3 fruit fly cellular contexts compared by ENCODE assay signal in the genomic region with DNA sequence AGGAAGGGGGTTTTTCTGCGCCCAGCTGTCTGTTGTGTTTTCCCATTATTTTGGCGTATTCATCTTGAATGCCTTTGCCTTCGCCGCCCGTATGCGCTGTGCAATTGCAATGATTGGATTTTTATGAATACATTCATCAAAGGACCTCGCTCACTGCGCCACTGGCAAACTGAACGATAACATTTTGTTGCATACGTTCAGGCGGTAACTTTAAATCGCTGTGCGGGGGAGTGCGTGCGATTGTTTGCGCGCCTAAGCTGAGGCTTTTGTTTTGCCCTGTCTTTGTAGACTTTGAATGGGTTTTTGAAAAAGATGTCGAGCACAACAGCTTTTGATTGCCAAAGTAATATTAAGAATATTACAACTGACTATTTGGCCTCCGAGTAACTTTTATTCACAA.
TF ChIP-seq lines count a peak whose summit lies in the region.

No protein-coding gene starts in this region.

- peak; percentile 13 to 14 for TF ChIP-seq CTCF in S2 (optimal IDR thresholded peaks at IDR 0.05; lab: Kevin White, UChicago)
- TF ChIP-seq CTCF in whole organism, embryonic (GFP tag; optimal IDR thresholded peaks at IDR 0.05; lab: Kevin White, UChicago) = peak; percentile 43

TF ChIP-seq in whole organism, embryonic, 481 proteins besides CTCF, POLR2A, EP300 and RAD21 (continues in another document):
- TF ChIP-seq CG18262 (tag; optimal IDR thresholded peaks at IDR 0.05; lab: Kevin White, UChicago) = no peak
- TF ChIP-seq crc (GFP tag; optimal IDR thresholded peaks at IDR 0.05; lab: Kevin White, UChicago) = no peak
- no peak for TF ChIP-seq Sox102F (GFP tag; optimal IDR thresholded peaks at IDR 0.05; lab: Kevin White, UChicago)
- TF ChIP-seq CG42726 (GFP tag; IDR thresholded peaks at IDR 0.05; lab: Robert Waterston, UW; ENCODE audit: partially characterized antibody) = no peak
- no peak for TF ChIP-seq wor (GFP tag; IDR thresholded peaks at IDR 0.05; lab: Robert Waterston, UW)
- no peak for TF ChIP-seq eyg (GFP tag; optimal IDR thresholded peaks at IDR 0.05; lab: Kevin White, UChicago)
- TF ChIP-seq CG7556 (GFP tag; optimal IDR thresholded peaks at IDR 0.05; lab: Kevin White, UChicago) = no peak
- TF ChIP-seq CG1024 (GFP tag; IDR thresholded peaks at IDR 0.05; lab: Robert Waterston, UW) = no peak
- no peak for TF ChIP-seq gsb-n (tag; optimal IDR thresholded peaks at IDR 0.05; lab: Kevin White, UChicago)
- TF ChIP-seq CG6683 (GFP tag; optimal IDR thresholded peaks at IDR 0.05; lab: Kevin White, UChicago) = no peak
- TF ChIP-seq Hmr (GFP tag; optimal IDR thresholded peaks at IDR 0.05; lab: Kevin White, UChicago) = no peak
- TF ChIP-seq Antp (GFP tag; optimal IDR thresholded peaks at IDR 0.05; lab: Kevin White, UChicago) = no peak
- no peak for TF ChIP-seq CG8765 (GFP tag; IDR thresholded peaks at IDR 0.05; lab: Robert Waterston, UW)
- TF ChIP-seq kni (GFP tag; optimal IDR thresholded peaks at IDR 0.05; lab: Kevin White, UChicago) = no peak
- peak; percentile 13 for TF ChIP-seq stwl (tag; optimal IDR thresholded peaks at IDR 0.05; lab: Kevin White, UChicago)
- no peak for TF ChIP-seq Neu2 (GFP tag; optimal IDR thresholded peaks at IDR 0.05; lab: Kevin White, UChicago; ENCODE audit: borderline replicate concordance)
- TF ChIP-seq ci (GFP tag; IDR thresholded peaks at IDR 0.05; lab: Robert Waterston, UW) = 0 out of 3 replicates have a peak, but pooled peaks have one; percentile 9
- no peak for TF ChIP-seq CG4730 (GFP tag; IDR thresholded peaks at IDR 0.05; lab: Robert Waterston, UW)
- TF ChIP-seq lab (GFP tag; optimal IDR thresholded peaks at IDR 0.05; lab: Kevin White, UChicago) = no peak
- no peak for TF ChIP-seq pho (GFP tag; optimal IDR thresholded peaks at IDR 0.05; lab: Kevin White, UChicago)
- no peak for TF ChIP-seq Hr78 (GFP tag; optimal IDR thresholded peaks at IDR 0.05; lab: Kevin White, UChicago)
- TF ChIP-seq NK7.1 (GFP tag; optimal IDR thresholded peaks at IDR 0.05; lab: Kevin White, UChicago) = no peak
- TF ChIP-seq Bgb (GFP tag; IDR thresholded peaks at IDR 0.05; lab: Robert Waterston, UW; ENCODE audit: partially characterized antibody) = no peak
- TF ChIP-seq ase (GFP tag; IDR thresholded peaks at IDR 0.05; lab: Robert Waterston, UW) = no peak
- no peak for TF ChIP-seq CG18764 (GFP tag; optimal IDR thresholded peaks at IDR 0.05; lab: Kevin White, UChicago)
- no peak for TF ChIP-seq Hmx (GFP tag; optimal IDR thresholded peaks at IDR 0.05; lab: Kevin White, UChicago)
- TF ChIP-seq klu (GFP tag; IDR thresholded peaks at IDR 0.05; lab: Robert Waterston, UW) = peak; percentile 33; the same call in 1 of the 2 replicates
- no peak for TF ChIP-seq schlank (tag; optimal IDR thresholded peaks at IDR 0.05; lab: Kevin White, UChicago)
- TF ChIP-seq Jarid2 (GFP tag; optimal IDR thresholded peaks at IDR 0.05; lab: Kevin White, UChicago) = no peak
- TF ChIP-seq CG15696 (tag; optimal IDR thresholded peaks at IDR 0.05; lab: Kevin White, UChicago) = no peak
- no peak for TF ChIP-seq CG15514 (GFP tag; optimal IDR thresholded peaks at IDR 0.05; lab: Kevin White, UChicago)
- TF ChIP-seq Aef1 (GFP tag; IDR thresholded peaks at IDR 0.05; lab: Robert Waterston, UW) = no peak
- no peak for TF ChIP-seq Trl (optimal IDR thresholded peaks at IDR 0.05; lab: Kevin White, UChicago)
- no peak for TF ChIP-seq Trl (GFP tag; optimal IDR thresholded peaks at IDR 0.05; lab: Kevin White, UChicago)
- no peak for TF ChIP-seq zf30C (GFP tag; optimal IDR thresholded peaks at IDR 0.05; lab: Kevin White, UChicago)
- no peak for TF ChIP-seq CG3281 (GFP tag; optimal IDR thresholded peaks at IDR 0.05; lab: Kevin White, UChicago)
- TF ChIP-seq tna (GFP tag; IDR thresholded peaks at IDR 0.05; lab: Robert Waterston, UW; ENCODE audit: partially characterized antibody) = no peak
- no peak for TF ChIP-seq twi (tag; optimal IDR thresholded peaks at IDR 0.05; lab: Kevin White, UChicago)
- no peak for TF ChIP-seq CG2202 (tag; optimal IDR thresholded peaks at IDR 0.05; lab: Kevin White, UChicago)
- TF ChIP-seq HLHmδ (GFP tag; optimal IDR thresholded peaks at IDR 0.05; lab: Kevin White, UChicago) = no peak
- TF ChIP-seq caup (GFP tag; optimal IDR thresholded peaks at IDR 0.05; lab: Kevin White, UChicago; ENCODE audit: severe bottlenecking) = no peak
- TF ChIP-seq Med (GFP tag; lab: Kevin White, UChicago) = peak; percentile 54
- 0 out of 4 replicates have a peak, but pooled peaks have one; percentile 15 for TF ChIP-seq chinmo (GFP tag; IDR thresholded peaks at IDR 0.05; lab: Robert Waterston, UW; ENCODE audit: partially characterized antibody)

TF ChIP-seq in whole organism, wandering third instar larva, 38 proteins besides CTCF, POLR2A, EP300 and RAD21:
- TF ChIP-seq N (GFP tag; optimal IDR thresholded peaks at IDR 0.05; lab: Kevin White, UChicago) (peak; percentile 27), Dif (GFP tag; optimal IDR thresholded peaks at IDR 0.05; lab: Kevin White, UChicago; ENCODE audit: partially characterized antibody) (no peak), Myc (optimal IDR thresholded peaks at IDR 0.05; lab: Kevin White, UChicago) (peak; percentile 35), Mio (GFP tag; optimal IDR thresholded peaks at IDR 0.05; lab: Kevin White, UChicago) (no peak)
